Fruit fly (Drosophila melanogaster) Kc167 (cell line): Measurements from ENCODE around the gene fy.

Source experiments
- Sin3A ChIP-seq: fragments of >200 bp; optimal IDR thresholded peaks from 2 replicates; lab custom pipeline; 2018; ENCODE audit warnings: missing external identifiers
- h ChIP-seq: fragments of >200 bp; optimal IDR thresholded peaks from 3 replicates; lab custom pipeline; 2018; ENCODE audit warnings: missing external identifiers
- insv ChIP-seq: fragments of >200 bp; optimal IDR thresholded peaks from 3 replicates; lab custom pipeline; 2018; ENCODE audit warnings: missing external identifiers
- psq ChIP-seq: fragments of >200 bp; optimal IDR thresholded peaks from 2 replicates; lab custom pipeline; 2017; ENCODE audit warnings: missing external identifiers
- ttk ChIP-seq: sonication (Bioruptor generic); optimal IDR thresholded peaks from 2 replicates; lab custom pipeline; 2017; ENCODE audit warnings: missing external identifiers

DNA sequence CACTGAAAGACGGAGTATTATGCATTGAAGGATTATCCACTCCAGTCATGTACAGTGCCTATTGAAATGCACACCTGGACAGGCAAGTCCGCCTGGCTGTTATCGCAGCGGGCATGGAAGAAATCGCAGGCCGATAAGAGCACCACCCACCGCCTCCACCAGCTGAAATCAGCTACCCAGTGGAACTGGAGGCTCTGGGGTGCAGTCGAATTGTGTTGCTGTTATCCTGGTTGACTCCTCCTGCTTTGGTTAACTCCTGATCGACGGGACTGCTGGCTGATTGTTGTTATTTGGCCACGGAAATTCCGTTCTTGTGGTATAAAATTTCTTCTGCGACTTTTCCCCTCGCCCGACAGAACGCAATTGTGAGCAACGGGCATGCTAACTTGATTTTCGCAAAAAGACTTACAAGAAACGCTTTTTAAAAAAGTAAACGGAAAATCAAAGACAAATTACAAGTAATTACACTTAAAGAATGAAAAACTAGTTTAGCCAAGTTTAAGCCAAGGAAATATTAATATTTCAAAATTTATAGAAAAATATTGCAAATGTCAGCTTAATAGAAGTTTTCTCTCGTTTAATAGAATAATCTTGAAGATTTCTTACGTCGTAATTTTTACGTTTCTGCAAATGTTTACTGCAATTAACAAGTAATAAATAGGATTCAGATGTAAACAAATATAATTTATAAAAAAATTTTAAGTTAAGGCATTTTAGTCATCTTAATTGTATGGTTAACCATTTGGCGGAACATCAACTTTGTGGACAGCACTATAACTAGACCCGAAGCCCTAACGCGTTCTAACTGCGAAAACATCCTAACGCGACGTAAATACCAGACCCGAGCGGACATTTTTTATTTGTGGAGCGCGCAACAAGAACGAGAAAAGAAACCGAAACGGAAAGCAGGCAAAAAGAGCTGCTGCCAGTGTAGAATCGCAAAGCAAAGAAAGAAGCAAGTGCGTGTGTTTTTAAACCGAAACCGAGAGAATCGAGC lies 12.1 kb upstream of the fy start, which contains the start of the genes CG13398 and Akap200:
- TF ChIP-seq ttk (no peak), insv (lab: Kevin White, UChicago) (no peak), h (lab: Kevin White, UChicago) (no peak), psq (lab: Kevin White, UChicago) (no peak), Sin3A (lab: Kevin White, UChicago) (no peak)
